Fruit fly (Drosophila melanogaster): ENCODE measurements around the gene Mcm6.

Mcm6 gene

dm6 chrX:6654198-6654831 is 19.9 kb upstream of the Mcm6 start, which contains the start of the genes CG3226 and Cdc7 (continued):
- peak; percentile 65; the same call in 2 of the 3 replicates for TF ChIP-seq CG11695 (GFP tag; IDR thresholded peaks at IDR 0.05)
- no peak for TF ChIP-seq Dip2 (GFP tag; IDR thresholded peaks at IDR 0.05)
- peak; percentile 48 for TF ChIP-seq CTCF (GFP tag; optimal IDR thresholded peaks at IDR 0.05)
- no peak for TF ChIP-seq wor (GFP tag; IDR thresholded peaks at IDR 0.05)
- peak; percentile 44 for TF ChIP-seq CG17359 (tag; optimal IDR thresholded peaks at IDR 0.05)
- no peak for TF ChIP-seq Poxn (GFP tag; IDR thresholded peaks at IDR 0.05)
- no peak for TF ChIP-seq corto (GFP tag; optimal IDR thresholded peaks at IDR 0.05)
- peak; percentile 42 for TF ChIP-seq CG2120 (GFP tag; optimal IDR thresholded peaks at IDR 0.05)
- TF ChIP-seq ab (GFP tag; optimal IDR thresholded peaks at IDR 0.05): no peak
- TF ChIP-seq bbx (GFP tag; IDR thresholded peaks at IDR 0.05; ENCODE audit: partially characterized antibody): peak; percentile 85
- peak; percentile 83 for TF ChIP-seq gfzf (GFP tag; optimal IDR thresholded peaks at IDR 0.05)
- no peak for TF ChIP-seq h (optimal IDR thresholded peaks at IDR 0.05)
- TF ChIP-seq CG4360 (GFP tag; IDR thresholded peaks at IDR 0.05): 0 out of 2 replicates have a peak, but pooled peaks have one; percentile 8
- peak; percentile 33; the same call in 1 of the 2 replicates for TF ChIP-seq Ada2b (GFP tag; IDR thresholded peaks at IDR 0.05)
- TF ChIP-seq CG6272 (GFP tag; IDR thresholded peaks at IDR 0.05): 0 out of 2 replicates have a peak, but pooled peaks have one; percentile 25
- TF ChIP-seq mirr (GFP tag; optimal IDR thresholded peaks at IDR 0.05): peak; percentile 73
- peak; percentile 31 for TF ChIP-seq mam (GFP tag; optimal IDR thresholded peaks at IDR 0.05)
- TF ChIP-seq CG8290 (GFP tag; optimal IDR thresholded peaks at IDR 0.05): peak; percentile 24
- TF ChIP-seq CG8290 (tag; optimal IDR thresholded peaks at IDR 0.05): peak; percentile 39 to 85
- TF ChIP-seq bsh (GFP tag; optimal IDR thresholded peaks at IDR 0.05): peak in 1 of 2 experiments; percentile 52
- peak; percentile 48 for TF ChIP-seq Sry-β (GFP tag; optimal IDR thresholded peaks at IDR 0.05)
- peak; percentile 35 for TF ChIP-seq bab2 (GFP tag; optimal IDR thresholded peaks at IDR 0.05)
- TF ChIP-seq gro (GFP tag; optimal IDR thresholded peaks at IDR 0.05): peak; percentile 60
- peak; percentile 61 for TF ChIP-seq D19B (GFP tag; optimal IDR thresholded peaks at IDR 0.05)
- peak; percentile 48 for TF ChIP-seq CG13624 (GFP tag; optimal IDR thresholded peaks at IDR 0.05)
- no peak for TF ChIP-seq Abd-B (GFP tag; optimal IDR thresholded peaks at IDR 0.05)
- peak; percentile 46 for TF ChIP-seq CG9609 (GFP tag; optimal IDR thresholded peaks at IDR 0.05)
- TF ChIP-seq CG30431 (GFP tag; optimal IDR thresholded peaks at IDR 0.05): peak; percentile 42
- peak; percentile 76 for TF ChIP-seq CG13287 (GFP tag; IDR thresholded peaks at IDR 0.05; ENCODE audit: partially characterized antibody)
- TF ChIP-seq CG12659 (GFP tag; optimal IDR thresholded peaks at IDR 0.05): peak; percentile 94
- peak; percentile 45; the same call in 1 of the 2 replicates for TF ChIP-seq al (GFP tag; IDR thresholded peaks at IDR 0.05)
- TF ChIP-seq CG18262 (tag; optimal IDR thresholded peaks at IDR 0.05): peak; percentile 64
- TF ChIP-seq Doc2 (GFP tag; IDR thresholded peaks at IDR 0.05): no peak
- no peak for TF ChIP-seq CG11093 (GFP tag; IDR thresholded peaks at IDR 0.05)
- peak; percentile 73 for TF ChIP-seq CG1603 (tag; optimal IDR thresholded peaks at IDR 0.05)
- peak in 1 of 2 experiments; percentile 66 for TF ChIP-seq insv (GFP tag; optimal IDR thresholded peaks at IDR 0.05)
- peak; percentile 62 for TF ChIP-seq CG15011 (GFP tag; optimal IDR thresholded peaks at IDR 0.05)
- peak; percentile 80 for TF ChIP-seq Dref (GFP tag; IDR thresholded peaks at IDR 0.05)
- TF ChIP-seq CG8924 (tag; optimal IDR thresholded peaks at IDR 0.05): peak; percentile 70
- no peak for TF ChIP-seq CG32772 (GFP tag; IDR thresholded peaks at IDR 0.05)
- TF ChIP-seq CG17829 (tag; optimal IDR thresholded peaks at IDR 0.05): peak; percentile 71
- no peak for TF ChIP-seq sc (optimal IDR thresholded peaks at IDR 0.05)
- peak; percentile 48 for TF ChIP-seq sc (GFP tag; optimal IDR thresholded peaks at IDR 0.05)
- peak; percentile 73 for TF ChIP-seq sug (tag; optimal IDR thresholded peaks at IDR 0.05)
- no peak for TF ChIP-seq D (optimal IDR thresholded peaks at IDR 0.05)
- peak; percentile 43 for TF ChIP-seq D (GFP tag; optimal IDR thresholded peaks at IDR 0.05)
- peak; percentile 47 for TF ChIP-seq ac (GFP tag; optimal IDR thresholded peaks at IDR 0.05)
- peak; percentile 65 for TF ChIP-seq CG10147 (GFP tag; optimal IDR thresholded peaks at IDR 0.05)
- TF ChIP-seq Jarid2 (GFP tag; optimal IDR thresholded peaks at IDR 0.05): peak; percentile 69
- no peak for TF ChIP-seq GATAe (GFP tag; conservative IDR thresholded peaks at IDR 0.05)
- TF ChIP-seq pzg (GFP tag; optimal IDR thresholded peaks at IDR 0.05): peak; percentile 81
